Worm (Caenorhabditis elegans) whole organism, L4 larva: ENCODE results near the gene Y60A3A.16.

ENCODE experiments used
- ama-1 ChIP-seq: fragments of 150-350 bp; optimal IDR thresholded peaks from 2 replicates; lab custom pipeline; 2014; ENCODE audit warnings: inconsistent platforms, mixed read lengths
- ceh-82 ChIP-seq: sonication (generic microtip); optimal IDR thresholded peaks from 2 replicates; lab custom pipeline; 2017; ENCODE audit warnings: missing biosample characterization, missing genetic modification characterization
- lin-29 ChIP-seq: fragments of 200-800 bp; sonication (Bioruptor generic); IDR thresholded peaks from 2 replicates; pipeline ENCODE4 v1.3.6; 2022; ENCODE audit warnings: missing genetic modification reagents, missing genetic modification characterization, missing compliant biosample characterization
- nhr-41 ChIP-seq: fragments of 200-800 bp; sonication (Bioruptor generic); IDR thresholded peaks from 2 replicates; pipeline ENCODE4 v1.3.6; 2022; ENCODE audit warnings: missing genetic modification reagents, missing genetic modification characterization, missing compliant biosample characterization
- zfp-3 ChIP-seq: fragments of 200-800 bp; sonication (Bioruptor generic); conservative IDR thresholded peaks from 2 replicates; pipeline ENCODE4 v1.3.6; 2022; ENCODE audit warnings: missing genetic modification reagents, missing genetic modification characterization, missing compliant biosample characterization

ce11 chrV:19923924-19924323 lies 1.4 kb upstream of the Y60A3A.16 start, which contains the start of gene skr-4:
- no peak for TF ChIP-seq zfp-3 (GFP tag; lab: Robert Waterston, UW)
- TF ChIP-seq ceh-82 (tag; lab: Kevin White, UChicago), result no peak
- TF ChIP-seq ama-1 (lab: Kevin White, UChicago), result no peak
- TF ChIP-seq nhr-41 (GFP tag; lab: Robert Waterston, UW), result no peak
- no peak for TF ChIP-seq lin-29 (GFP tag; lab: Robert Waterston, UW)
